Fruit fly (Drosophila melanogaster) whole organism, larva: Measurements from ENCODE around the gene aus.

ENCODE experiments used
- noc ChIP-seq: fragments of 200-800 bp; sonication (Bioruptor generic); optimal IDR thresholded peaks from 3 replicates; lab custom pipeline; 2019; ENCODE audit warnings: missing biosample characterization, mild to moderate bottlenecking, missing genetic modification characterization, moderate library complexity

Gene aus

DNA sequence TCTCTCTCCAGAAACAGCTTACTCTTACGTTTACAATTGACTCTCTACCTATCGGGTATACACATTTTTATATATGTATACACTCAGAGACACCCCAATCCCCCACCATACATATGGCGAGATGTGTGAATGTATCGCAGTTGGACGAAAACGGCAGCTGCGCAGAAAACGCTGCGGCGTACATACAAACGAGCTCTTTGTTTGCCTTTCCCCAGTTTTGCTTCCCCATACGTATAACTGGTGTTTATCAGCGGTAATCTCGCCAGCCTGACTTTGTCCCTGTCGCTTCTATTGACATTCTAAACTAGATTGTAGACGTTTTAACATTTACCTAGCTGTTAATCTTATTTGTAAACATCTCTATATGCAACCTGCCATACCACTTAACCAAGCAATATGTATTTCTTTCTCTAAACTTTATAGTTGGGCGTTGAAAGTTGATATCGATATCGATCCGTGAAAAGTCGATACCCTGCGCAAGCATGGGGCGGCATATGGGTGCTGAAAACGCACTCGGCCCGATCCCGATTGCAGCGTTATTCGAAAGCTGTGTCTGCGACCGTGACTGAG, 51.9 kb downstream of the aus start:
- TF ChIP-seq noc (tag; lab: Kevin White, UChicago), result peak; percentile 7

DNA sequence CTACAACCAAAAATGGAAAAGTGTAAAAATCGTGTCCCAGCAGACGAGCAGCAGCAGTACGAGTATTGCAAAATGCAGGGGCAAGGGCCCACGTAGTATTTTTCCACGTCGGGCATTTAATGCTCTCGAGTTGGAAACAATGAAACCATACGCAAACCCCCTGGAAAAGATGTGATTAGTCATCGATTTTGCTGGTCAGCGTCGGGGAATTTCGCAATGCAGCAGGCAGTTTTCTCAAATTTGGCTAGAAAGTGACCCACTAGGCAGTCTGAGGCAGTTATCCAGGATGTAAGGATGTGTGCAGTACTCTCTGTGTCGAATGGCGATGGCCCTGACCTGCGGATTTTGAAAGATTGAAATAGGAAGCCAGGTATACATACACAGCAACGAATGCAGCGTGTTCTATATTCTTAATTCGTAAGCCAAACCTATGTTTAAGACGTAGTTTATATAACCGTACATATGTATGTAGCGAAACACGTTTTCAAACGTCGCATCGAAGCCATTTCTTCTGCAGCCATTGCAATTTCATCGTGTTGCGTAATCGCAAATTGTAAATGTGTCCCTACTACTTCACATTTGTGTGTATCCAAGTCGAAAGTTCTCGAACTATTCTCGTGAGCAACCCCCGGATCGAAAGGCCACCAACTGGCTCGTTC, 52.5 kb downstream of the aus start:
- no peak for TF ChIP-seq noc (tag; lab: Kevin White, UChicago)

DNA sequence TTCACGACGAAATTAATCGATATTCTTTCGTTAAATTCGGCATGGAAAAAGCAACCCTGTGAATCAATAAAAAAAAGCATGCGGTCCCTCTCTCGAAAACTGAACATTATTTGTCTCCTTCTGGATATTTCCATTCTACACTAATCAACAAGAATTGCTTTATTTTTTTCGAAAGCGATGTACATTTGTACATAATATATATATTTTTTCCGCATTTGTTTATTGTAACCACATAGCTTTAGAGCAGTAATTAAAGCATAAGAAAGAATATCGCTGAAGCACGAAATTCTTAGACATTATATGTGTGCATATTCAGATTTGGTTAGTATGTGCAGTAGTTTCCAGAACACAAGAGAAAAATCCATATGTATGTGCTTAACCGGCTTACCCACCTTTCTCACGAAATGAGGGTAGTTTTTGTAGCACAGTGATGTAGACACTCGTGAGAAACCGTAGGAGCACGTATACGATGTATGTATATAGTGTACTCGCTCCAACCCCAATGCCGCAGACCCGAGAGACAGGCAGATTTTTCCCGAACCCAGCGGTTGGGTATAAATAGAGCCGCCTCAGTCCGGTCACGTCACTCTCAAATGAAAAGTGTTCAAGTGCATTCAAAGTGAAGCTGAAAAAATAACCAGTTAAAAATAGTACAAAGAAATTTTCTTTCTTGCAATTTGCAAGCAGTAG, 53.2 kb downstream of the aus start:
- peak; percentile 94 for TF ChIP-seq noc (tag; lab: Kevin White, UChicago)

DNA sequence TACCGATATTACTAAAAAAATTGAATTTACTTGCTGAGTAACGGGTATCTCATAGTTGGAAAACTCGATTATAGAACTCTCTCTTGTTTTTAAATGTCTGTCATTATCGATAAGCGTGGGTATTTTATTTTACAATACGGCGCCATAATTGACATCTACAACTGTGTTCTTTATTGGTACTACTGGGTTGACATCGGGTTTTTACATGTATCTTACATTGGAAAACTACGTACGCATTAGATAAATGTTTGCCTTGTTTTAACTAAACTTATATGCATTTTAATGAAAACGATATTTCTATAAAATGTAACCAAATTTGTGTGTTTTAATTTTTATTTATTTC, 53.7 kb downstream of the aus start:
- TF ChIP-seq noc (tag; lab: Kevin White, UChicago), result no peak

DNA sequence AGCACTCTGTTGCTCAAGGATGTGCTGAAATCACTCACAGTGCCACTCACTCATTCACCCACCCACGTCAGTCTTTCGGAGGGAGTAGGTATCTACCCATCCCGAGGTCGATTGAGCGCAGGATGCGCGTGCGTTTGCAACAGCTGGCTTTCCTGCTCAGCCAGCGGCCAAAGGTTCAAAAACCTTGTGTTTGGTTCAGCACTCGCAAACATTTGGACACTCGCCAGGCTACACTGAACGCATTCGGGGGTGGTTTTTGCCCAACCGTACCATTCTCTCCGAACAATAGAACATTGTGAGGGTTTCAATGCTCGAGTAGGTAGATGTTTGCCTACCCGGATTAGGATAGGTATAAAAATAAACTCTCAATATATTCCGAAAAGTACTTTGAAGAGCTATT, 54.4 kb downstream of the aus start:
- TF ChIP-seq noc (tag; lab: Kevin White, UChicago), result no peak

DNA sequence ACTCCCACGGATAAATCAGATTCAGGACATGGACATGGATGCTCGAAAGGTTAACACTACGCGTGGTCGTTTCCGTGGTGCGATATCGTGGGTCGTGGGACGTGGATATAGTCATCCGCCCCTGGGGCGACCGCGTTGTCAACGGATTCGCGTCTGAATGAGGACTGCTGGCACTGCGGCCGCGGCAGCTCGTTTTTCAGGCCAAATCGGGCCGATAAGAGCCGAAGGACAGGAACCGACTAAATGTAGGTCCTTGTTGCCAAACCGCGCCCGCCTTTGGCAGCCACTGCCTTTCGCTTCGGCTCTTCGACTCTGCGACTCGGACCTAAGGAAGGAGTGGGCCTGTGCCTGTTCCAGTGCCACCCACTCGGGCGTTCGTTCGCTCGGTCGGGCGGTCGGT, 55.6 kb downstream of the aus start, which contains the start of gene SIFaR:
SIFaR (minus strand) TSS at position 166 of the 400 bp plus-strand sequence.
- no peak for TF ChIP-seq noc (tag; lab: Kevin White, UChicago)

DNA sequence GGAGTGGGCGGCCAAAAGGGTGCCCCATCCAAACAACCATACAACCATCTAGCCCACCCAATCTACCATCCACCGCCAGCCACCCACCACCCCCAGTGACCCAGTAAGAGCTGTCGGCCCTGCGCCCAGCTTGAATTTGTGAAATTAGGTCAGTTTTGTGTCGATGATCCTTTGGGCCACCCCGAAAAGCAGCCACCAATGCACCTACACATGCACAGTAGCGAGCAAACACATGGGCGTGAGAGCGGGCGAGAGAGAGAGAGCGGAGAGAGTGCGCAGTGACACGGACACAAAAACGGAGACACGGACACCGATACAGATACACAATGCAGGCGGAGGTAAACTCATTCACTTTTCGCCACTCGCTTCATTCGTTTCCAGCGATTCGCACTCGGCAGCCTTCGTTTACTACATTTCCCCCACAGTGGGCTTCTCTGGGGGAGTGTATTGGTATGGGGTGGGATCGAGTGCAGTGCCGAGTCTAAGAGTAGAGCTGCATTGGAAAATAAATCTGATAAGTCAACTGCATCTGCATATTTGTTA, 60.3 kb downstream of the aus start:
- no peak for TF ChIP-seq noc (tag; lab: Kevin White, UChicago)

DNA sequence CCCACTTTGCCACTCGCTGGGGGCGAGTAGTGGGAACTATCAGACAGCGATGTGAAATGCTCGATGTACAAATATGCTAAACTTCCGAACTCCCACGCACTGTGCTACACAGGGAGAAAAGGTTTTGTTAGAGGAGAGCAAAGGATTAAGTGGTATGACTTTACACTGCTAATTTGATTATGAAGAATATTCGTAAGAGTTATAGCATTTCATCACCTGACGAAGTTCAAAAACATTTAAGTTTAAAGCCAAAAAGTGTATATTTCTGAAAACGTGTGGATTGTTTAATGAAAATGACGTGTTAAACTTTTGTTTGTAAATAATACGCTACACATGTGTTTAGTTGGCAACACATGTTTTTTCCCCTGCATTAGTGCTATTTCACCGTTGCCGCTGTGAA, 60.9 kb downstream of the aus start:
- no peak for TF ChIP-seq noc (tag; lab: Kevin White, UChicago)

DNA sequence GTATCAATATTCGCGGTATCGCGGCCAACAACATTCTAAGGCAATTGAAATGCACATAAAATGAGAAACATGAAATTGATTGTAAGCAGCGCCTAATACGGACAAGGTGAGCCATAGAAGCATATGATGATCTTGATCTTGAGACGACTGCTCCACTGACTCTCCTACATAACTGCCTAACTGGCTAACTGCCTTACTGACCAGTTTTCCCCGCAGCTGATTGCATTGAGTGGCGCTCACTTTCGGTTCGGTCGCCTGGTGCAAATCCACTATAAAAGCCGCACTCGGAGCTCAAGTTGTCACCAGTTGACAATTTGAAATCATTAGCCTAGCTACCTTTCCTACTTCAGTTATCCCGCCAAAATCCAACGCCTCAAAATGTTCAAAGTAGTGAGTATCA, 66.5 kb downstream of the aus start, which contains the start of gene CG17298:
CG17298 (plus strand) TSS at position 301 of the 400 bp plus-strand sequence.
- no peak for TF ChIP-seq noc (tag; lab: Kevin White, UChicago)

DNA sequence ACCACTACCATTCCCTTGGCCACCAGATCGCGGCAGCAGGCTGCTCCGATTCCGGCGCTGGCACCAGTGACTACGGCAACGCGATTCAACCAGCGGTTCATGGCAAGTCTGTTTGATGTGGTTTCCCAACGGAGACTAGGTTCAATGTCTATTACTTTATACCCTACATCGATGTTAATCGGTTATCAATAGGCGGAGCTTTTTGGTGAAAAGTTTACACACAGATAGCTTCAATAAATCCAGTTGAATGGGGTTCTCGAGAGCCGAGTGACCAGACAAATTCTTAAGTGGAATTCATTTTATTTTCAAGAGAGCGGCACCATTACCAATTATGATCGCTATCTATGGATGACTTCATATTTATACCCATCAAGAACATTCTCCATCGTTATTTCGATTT, 73.3 kb downstream of the aus start, which contains the start of gene CG3301:
CG3301 (minus strand) TSS at position 139 of the 400 bp plus-strand sequence.
- no peak for TF ChIP-seq noc (tag; lab: Kevin White, UChicago)

DNA sequence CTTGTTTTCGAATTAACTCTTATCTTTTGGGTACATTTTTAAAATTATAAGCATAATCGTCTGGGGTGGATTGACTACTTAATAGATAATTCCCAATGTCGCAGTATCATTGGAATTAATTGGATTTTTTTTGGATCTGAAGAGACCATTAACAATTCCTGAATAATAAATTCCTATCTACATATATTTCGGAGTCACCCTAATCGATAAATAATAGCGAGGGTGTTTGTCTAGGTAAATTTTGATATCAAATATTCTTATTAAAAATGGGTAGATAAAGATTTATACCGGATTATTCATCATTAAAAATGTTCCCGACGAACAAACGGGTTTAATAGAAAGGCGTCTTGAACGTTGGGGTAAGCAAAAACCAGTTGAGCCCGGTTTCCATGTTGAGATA, 74.5 kb downstream of the aus start:
- TF ChIP-seq noc (tag; lab: Kevin White, UChicago), result no peak

DNA sequence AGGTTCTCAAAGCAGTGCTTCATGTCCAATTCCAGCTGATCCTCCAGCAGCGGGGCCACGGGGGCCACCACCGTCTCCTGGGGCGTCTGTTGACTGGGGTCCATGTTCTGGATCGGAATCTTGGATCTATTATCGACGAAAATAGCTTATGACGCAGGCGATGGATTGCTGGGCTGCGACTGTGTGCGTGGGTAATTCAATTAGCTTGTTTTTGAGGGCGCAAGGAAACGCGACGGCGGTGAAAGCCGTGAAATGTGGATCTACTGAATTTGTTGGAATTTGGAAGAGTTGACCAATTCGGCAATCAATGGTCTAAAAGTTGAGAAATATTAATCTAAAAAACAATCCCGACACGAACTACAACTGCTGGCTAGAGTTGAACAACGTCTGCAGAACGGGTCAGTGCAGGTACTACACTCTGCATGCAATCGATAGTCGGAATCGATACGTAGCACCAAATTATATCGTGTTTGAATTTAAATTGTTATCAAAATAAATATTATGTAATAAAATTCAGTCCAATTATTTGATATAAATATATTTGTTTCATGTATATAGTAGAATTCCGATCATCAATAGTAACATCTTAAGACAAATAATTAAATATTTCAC, 75.9 kb downstream of the aus start, which contains the start of gene CG3308:
CG3308 (minus strand) TSS at position 391 of the 612 bp plus-strand sequence.
- TF ChIP-seq noc (tag; lab: Kevin White, UChicago), result peak; percentile 61

DNA sequence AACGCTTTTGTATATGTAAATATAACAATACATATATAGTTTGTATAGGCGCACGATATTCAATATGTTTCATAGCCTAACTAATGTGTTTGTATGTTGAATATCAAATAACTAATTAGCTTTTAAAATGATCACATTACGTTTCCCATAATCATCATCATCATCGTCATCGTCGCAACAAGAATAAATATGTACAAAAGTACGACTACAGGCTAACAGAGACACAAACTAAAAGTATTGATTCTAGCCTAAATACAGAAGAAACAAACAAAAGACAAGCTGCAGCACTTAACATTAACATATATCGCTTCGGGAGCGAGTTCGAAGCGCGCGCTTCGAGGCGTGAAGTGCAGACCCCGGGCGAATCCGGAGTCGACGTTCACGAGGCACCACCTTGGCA, 78.2 kb downstream of the aus start:
- no peak for TF ChIP-seq noc (tag; lab: Kevin White, UChicago)

DNA sequence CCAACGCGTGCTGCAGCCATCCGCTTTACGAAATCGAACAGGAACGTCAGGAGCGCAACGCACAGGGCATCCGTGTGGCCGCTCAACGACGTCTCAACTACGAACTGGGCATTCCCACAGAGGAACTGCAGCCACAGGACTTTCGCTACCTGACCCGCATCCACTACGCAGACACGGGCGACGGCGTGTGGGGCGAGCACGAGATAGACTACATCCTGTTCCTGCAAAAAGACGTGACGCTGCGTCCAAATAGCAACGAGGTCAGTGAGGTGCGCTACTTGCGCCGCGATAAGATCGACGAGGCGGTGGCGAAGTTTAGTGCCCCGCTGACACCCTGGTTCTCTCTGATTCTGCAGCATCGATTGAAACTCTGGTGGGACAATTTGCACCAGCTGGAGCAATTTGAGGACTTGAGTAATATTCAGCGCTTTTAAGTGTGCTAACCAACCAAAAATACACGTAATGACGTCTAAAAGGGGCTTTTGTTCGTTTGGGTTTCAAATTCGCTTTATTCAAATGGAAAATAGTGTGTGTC, 78.7 kb downstream of the aus start:
- no peak for TF ChIP-seq noc (tag; lab: Kevin White, UChicago)

DNA sequence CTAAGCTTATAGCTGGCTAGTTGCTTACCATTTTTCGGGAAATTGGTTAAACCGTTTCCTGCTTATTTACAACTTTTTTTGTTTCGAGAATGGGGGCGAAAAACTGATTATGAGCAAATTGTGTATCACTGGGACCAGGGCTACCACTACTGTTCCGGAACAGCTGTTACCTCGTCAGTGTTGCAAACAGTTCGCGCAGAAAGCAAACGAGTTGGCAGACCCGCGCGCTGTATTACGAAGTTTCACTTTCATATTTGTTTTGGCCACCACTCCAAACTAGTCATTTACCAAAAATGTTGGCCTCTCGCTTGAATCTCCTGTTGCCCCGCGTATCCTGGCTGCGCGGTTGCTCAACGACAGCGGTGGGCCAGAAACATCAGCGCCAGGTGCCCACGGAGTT, 79.5 kb downstream of the aus start, which contains the start of the genes AP-2sigma and Idi:
AP-2sigma (minus strand) TSS at position 153 of the 400 bp plus-strand sequence.
Idi (plus strand) TSS at position 204 of the 400 bp plus-strand sequence.
- peak; percentile 26 for TF ChIP-seq noc (tag; lab: Kevin White, UChicago)
